Fruit fly (Drosophila melanogaster) whole organism, embryonic: ENCODE measurements around the gene THG.
A peak's percentile ranks its signal among the peaks of the same experiment; 100 is the strongest.

Source experiments
- CG10209 ChIP-seq: fragments of 200-800 bp; sonication (Bioruptor generic); optimal IDR thresholded peaks from 3 replicates; lab custom pipeline; 2017; ENCODE audit warnings: missing biosample characterization, mild to moderate bottlenecking, missing genetic modification characterization, missing genetic modification reagents
- CG11504 ChIP-seq: fragments of 200-800 bp; sonication (Bioruptor generic); optimal IDR thresholded peaks from 3 replicates; lab custom pipeline; 2019; ENCODE audit warnings: missing biosample characterization, mild to moderate bottlenecking, missing genetic modification characterization, moderate library complexity
- CG15073 ChIP-seq: fragments of 200-800 bp; sonication (Bioruptor generic); optimal IDR thresholded peaks from 2 replicates; lab custom pipeline; 2016; ENCODE audit warnings: missing biosample characterization, missing genetic modification characterization
- CG17186 ChIP-seq: fragments of 200-800 bp; sonication (Bioruptor generic); optimal IDR thresholded peaks from 3 replicates; lab custom pipeline; 2017; ENCODE audit warnings: missing biosample characterization, missing genetic modification reagents, missing genetic modification characterization
- CG17385 ChIP-seq: fragments of 200-800 bp; sonication (Bioruptor generic); optimal IDR thresholded peaks from 3 replicates; lab custom pipeline; 2018; ENCODE audit warnings: missing biosample characterization, mild to moderate bottlenecking, missing genetic modification characterization
- CG17568 ChIP-seq: fragments of 200-800 bp; sonication (Bioruptor generic); optimal IDR thresholded peaks from 2 replicates; lab custom pipeline; 2018; ENCODE audit warnings: missing biosample characterization, mild to moderate bottlenecking, missing genetic modification characterization, moderate library complexity
- CG3281 ChIP-seq: fragments of 200-800 bp; sonication (Bioruptor generic); optimal IDR thresholded peaks from 3 replicates; lab custom pipeline; 2017; ENCODE audit warnings: missing biosample characterization, mild to moderate bottlenecking, missing genetic modification characterization
- CG3407 ChIP-seq: fragments of 200-800 bp; sonication (Bioruptor generic); optimal IDR thresholded peaks from 2 replicates; lab custom pipeline; 2018; ENCODE audit warnings: missing biosample characterization, mild to moderate bottlenecking, missing genetic modification characterization
- CG4328 ChIP-seq: fragments of 200-800 bp; sonication (Bioruptor generic); optimal IDR thresholded peaks from 3 replicates; lab custom pipeline; 2017; ENCODE audit warnings: missing biosample characterization, missing genetic modification reagents, missing genetic modification characterization
- CG4820 ChIP-seq: fragments of 200-800 bp; sonication (Bioruptor generic); optimal IDR thresholded peaks from 3 replicates; lab custom pipeline; 2016; ENCODE audit warnings: missing biosample characterization, missing genetic modification characterization
- CG6654 ChIP-seq: fragments of 200-800 bp; sonication (Bioruptor generic); optimal IDR thresholded peaks from 2 replicates; lab custom pipeline; 2017; ENCODE audit warnings: missing biosample characterization, mild to moderate bottlenecking, missing genetic modification characterization
- CG9215 ChIP-seq: fragments of 200-800 bp; sonication (Bioruptor generic); IDR thresholded peaks from 2 replicates; pipeline ENCODE4 v1.3.6; 2022; ENCODE audit warnings: missing biosample characterization, missing genetic modification characterization
- Deaf1 ChIP-seq: fragments of 200-800 bp; optimal IDR thresholded peaks from 3 replicates; lab custom pipeline; 2019; ENCODE audit warnings: missing biosample characterization, mild to moderate bottlenecking, missing genetic modification characterization, moderate library complexity
- Dip2 ChIP-seq: fragments of 200-800 bp; sonication (Bioruptor generic); IDR thresholded peaks from 2 replicates; pipeline ENCODE4 v1.3.6; 2022; ENCODE audit warnings: missing biosample characterization, missing genetic modification characterization
- Dref ChIP-seq: fragments of 200-800 bp; sonication (Bioruptor generic); IDR thresholded peaks from 2 replicates; pipeline ENCODE4 v1.3.6; 2022; ENCODE audit warnings: missing biosample characterization, missing genetic modification characterization
- Gsc ChIP-seq: fragments of 200-800 bp; sonication (Bioruptor generic); IDR thresholded peaks from 2 replicates; pipeline ENCODE4 v1.3.6; 2022; ENCODE audit warnings: missing biosample characterization, missing genetic modification characterization
- HHEX ChIP-seq: fragments of 200-800 bp; sonication (Bioruptor generic); optimal IDR thresholded peaks from 3 replicates; lab custom pipeline; 2017; ENCODE audit warnings: missing biosample characterization, mild to moderate bottlenecking, missing genetic modification characterization, missing genetic modification reagents
- Hey ChIP-seq: fragments of 200-800 bp; sonication (Bioruptor generic); optimal IDR thresholded peaks from 3 replicates; lab custom pipeline; 2018; ENCODE audit warnings: missing biosample characterization, mild to moderate bottlenecking, missing genetic modification characterization
- Hr51 ChIP-seq, 2 experiments: fragments of 200-800 bp; sonication (Bioruptor generic); optimal IDR thresholded peaks; 2 replicates in 1 of 2; 3 replicates in 1 of 2; lab custom pipeline; 2016 to 2018; ENCODE audit warnings: missing biosample characterization in 2 of 2, missing genetic modification characterization in 2 of 2, mild to moderate bottlenecking in 1 of 2, moderate library complexity in 1 of 2
- Kr ChIP-seq: fragments of 200-800 bp; sonication (Bioruptor generic); optimal IDR thresholded peaks from 2 replicates; lab custom pipeline; 2017; ENCODE audit warnings: missing biosample characterization, mild to moderate bottlenecking, missing genetic modification characterization
- ap ChIP-seq: fragments of 200-800 bp; sonication (Bioruptor generic); IDR thresholded peaks from 2 replicates; pipeline ENCODE4 v1.3.6; 2022; ENCODE audit warnings: missing biosample characterization, missing genetic modification characterization
- ara ChIP-seq: fragments of 200-800 bp; sonication (Bioruptor generic); IDR thresholded peaks from 2 replicates; pipeline ENCODE4 v1.3.6; 2022; ENCODE audit warnings: missing biosample characterization, missing genetic modification characterization
- btn ChIP-seq: fragments of 200-800 bp; sonication (Bioruptor generic); optimal IDR thresholded peaks from 2 replicates; lab custom pipeline; 2016; ENCODE audit warnings: missing biosample characterization, missing genetic modification characterization
- ci ChIP-seq: fragments of 200-800 bp; sonication (Bioruptor generic); IDR thresholded peaks from 3 replicates; pipeline ENCODE4 v1.3.6; 2022; ENCODE audit warnings: missing biosample characterization, missing genetic modification characterization
- dan ChIP-seq: fragments of 200-800 bp; sonication (Bioruptor generic); IDR thresholded peaks from 2 replicates; pipeline ENCODE4 v1.3.6; 2022; ENCODE audit warnings: missing biosample characterization, missing genetic modification characterization
- dmrt99B ChIP-seq: fragments of 200-800 bp; sonication (Bioruptor generic); optimal IDR thresholded peaks from 2 replicates; lab custom pipeline; 2018; ENCODE audit warnings: missing biosample characterization, mild to moderate bottlenecking, missing genetic modification characterization, moderate library complexity
- emc ChIP-seq: fragments of 200-800 bp; sonication (Bioruptor generic); optimal IDR thresholded peaks from 2 replicates; lab custom pipeline; 2016; ENCODE audit warnings: missing biosample characterization, missing genetic modification characterization
- en ChIP-seq: fragments of 200-800 bp; sonication (Bioruptor generic); optimal IDR thresholded peaks from 2 replicates; lab custom pipeline; 2016; ENCODE audit warnings: missing biosample characterization, missing genetic modification characterization
- exex ChIP-seq: fragments of 200-800 bp; sonication (Bioruptor generic); optimal IDR thresholded peaks from 4 replicates; lab custom pipeline; 2018; ENCODE audit warnings: missing biosample characterization, mild to moderate bottlenecking, missing genetic modification characterization, moderate library complexity
- gcm ChIP-seq: fragments of 200-800 bp; sonication (Bioruptor generic); optimal IDR thresholded peaks from 2 replicates; lab custom pipeline; 2019; ENCODE audit warnings: missing biosample characterization, mild to moderate bottlenecking, missing genetic modification characterization, moderate library complexity
- gfzf ChIP-seq: fragments of 200-800 bp; sonication (Bioruptor generic); optimal IDR thresholded peaks from 2 replicates; lab custom pipeline; 2016; ENCODE audit warnings: missing biosample characterization, mild to moderate bottlenecking, missing genetic modification characterization, moderate library complexity
- gsb-n ChIP-seq: fragments of 200-800 bp; sonication (Bioruptor generic); optimal IDR thresholded peaks from 3 replicates; lab custom pipeline; 2018; ENCODE audit warnings: missing biosample characterization, mild to moderate bottlenecking, missing genetic modification characterization
- ham ChIP-seq: fragments of 200-800 bp; sonication (Bioruptor generic); IDR thresholded peaks from 2 replicates; pipeline ENCODE4 v1.3.6; 2022; ENCODE audit warnings: missing biosample characterization, missing genetic modification characterization
- hb ChIP-seq: fragments of 200-800 bp; sonication (Bioruptor generic); IDR thresholded peaks from 3 replicates; pipeline ENCODE4 v1.3.6; 2022; ENCODE audit warnings: missing biosample characterization, missing genetic modification characterization; ENCODE audit not compliant: partially characterized antibody
- ken ChIP-seq: fragments of 200-800 bp; sonication (Bioruptor generic); IDR thresholded peaks from 3 replicates; pipeline ENCODE4 v1.3.6; 2022; ENCODE audit warnings: missing biosample characterization, missing genetic modification characterization
- luna ChIP-seq: fragments of 200-800 bp; sonication (Bioruptor generic); optimal IDR thresholded peaks from 2 replicates; lab custom pipeline; 2016; ENCODE audit warnings: missing biosample characterization, missing genetic modification characterization
- mirr ChIP-seq: fragments of 200-800 bp; sonication (Bioruptor generic); optimal IDR thresholded peaks from 3 replicates; lab custom pipeline; 2018; ENCODE audit warnings: missing biosample characterization, mild to moderate bottlenecking, missing genetic modification characterization
- mld ChIP-seq: fragments of 200-800 bp; sonication (Bioruptor generic); IDR thresholded peaks from 3 replicates; pipeline ENCODE4 v1.3.6; 2022; ENCODE audit warnings: missing biosample characterization, missing genetic modification characterization; ENCODE audit not compliant: partially characterized antibody
- nerfin-1 ChIP-seq: fragments of 200-800 bp; sonication (Bioruptor generic); optimal IDR thresholded peaks from 3 replicates; lab custom pipeline; 2019; ENCODE audit warnings: missing biosample characterization, mild to moderate bottlenecking, missing genetic modification characterization, moderate library complexity
- oc ChIP-seq: fragments of 200-800 bp; sonication (Bioruptor generic); optimal IDR thresholded peaks from 2 replicates; lab custom pipeline; 2018; ENCODE audit warnings: missing biosample characterization, mild to moderate bottlenecking, missing genetic modification characterization, moderate library complexity
- pan ChIP-seq, 4 experiments: fragments of >200 bp in 3 of 4; fragments of 200-800 bp in 1 of 4; sonication (Bioruptor generic) in 1 of 4; optimal IDR thresholded peaks in 3 of 4; IDR thresholded peaks in 1 of 4; 2 replicates each; pipeline versions ENCODE4 v1.3.6 to Lab custom; 2017 to 2022; ENCODE audit warnings: missing biosample characterization in 2 of 4, missing genetic modification characterization in 2 of 4, mixed read lengths in 1 of 4
- pho ChIP-seq: fragments of 200-800 bp; sonication (Bioruptor generic); optimal IDR thresholded peaks from 2 replicates; lab custom pipeline; 2016; ENCODE audit warnings: missing biosample characterization, missing genetic modification characterization
- pum ChIP-seq: fragments of 200-800 bp; sonication (Bioruptor generic); optimal IDR thresholded peaks from 2 replicates; lab custom pipeline; 2016; ENCODE audit warnings: missing biosample characterization, missing genetic modification characterization
- sqz ChIP-seq: fragments of 200-800 bp; sonication (Bioruptor generic); optimal IDR thresholded peaks from 3 replicates; lab custom pipeline; 2018; ENCODE audit warnings: missing biosample characterization, mild to moderate bottlenecking, missing genetic modification characterization
- tna ChIP-seq: fragments of 200-800 bp; sonication (Bioruptor generic); IDR thresholded peaks from 2 replicates; pipeline ENCODE4 v1.3.6; 2022; ENCODE audit warnings: missing biosample characterization, missing genetic modification characterization; ENCODE audit not compliant: partially characterized antibody
- tx ChIP-seq: fragments of 200-800 bp; sonication (Bioruptor generic); optimal IDR thresholded peaks from 2 replicates; lab custom pipeline; 2016; ENCODE audit warnings: missing biosample characterization, missing genetic modification characterization
- wdn ChIP-seq: fragments of 200-800 bp; sonication (Bioruptor generic); IDR thresholded peaks from 2 replicates; pipeline ENCODE4 v1.3.6; 2022; ENCODE audit warnings: missing biosample characterization, missing genetic modification characterization
- wek ChIP-seq: fragments of 200-800 bp; sonication (Bioruptor generic); optimal IDR thresholded peaks from 3 replicates; lab custom pipeline; 2018; ENCODE audit warnings: missing biosample characterization, mild to moderate bottlenecking, missing genetic modification characterization, moderate library complexity

THG gene

DNA sequence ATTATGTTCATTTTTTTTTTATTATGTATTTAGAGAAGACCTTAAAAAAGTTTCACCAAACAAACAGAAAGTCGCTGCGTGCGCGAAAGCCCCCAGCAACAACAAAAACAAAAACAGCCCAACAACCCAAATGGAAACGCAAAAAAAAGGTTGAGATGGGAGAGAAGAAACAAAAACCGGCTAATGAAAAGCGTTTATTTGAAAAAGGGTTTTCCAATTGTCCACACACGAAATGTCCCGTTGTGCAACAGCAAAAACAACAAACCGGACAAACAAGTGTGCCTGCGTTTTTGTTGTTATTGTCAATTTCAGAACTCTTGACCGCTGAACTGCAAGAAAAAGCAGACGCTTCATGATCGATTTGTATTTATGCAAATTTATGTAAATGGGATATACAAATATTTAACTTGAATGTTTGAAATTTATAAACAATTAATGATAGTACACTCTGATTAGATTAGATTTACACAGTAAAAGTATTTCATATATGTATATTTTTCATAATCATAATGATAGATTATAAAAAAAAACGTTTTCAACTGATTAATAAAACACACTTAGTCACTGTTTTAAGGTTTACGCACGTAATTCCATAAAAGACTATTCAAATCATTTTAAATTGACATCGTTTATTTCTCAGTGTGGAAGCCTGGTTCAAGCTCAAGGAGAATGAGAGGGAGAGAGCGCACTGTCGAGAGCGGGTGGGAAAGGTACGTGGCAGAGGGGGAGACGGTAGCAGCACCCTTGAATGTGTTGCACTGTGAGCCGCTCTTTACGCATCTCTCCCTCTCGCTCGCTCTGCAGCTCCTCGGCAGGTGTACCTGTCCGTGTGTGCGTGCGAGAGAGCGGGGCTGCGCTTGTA is 47.1 kb upstream of the THG start (continued):
- TF ChIP-seq dan, result no peak
- TF ChIP-seq luna, result no peak
- TF ChIP-seq CG6654, result peak; percentile 44
- no peak for TF ChIP-seq gfzf (GFP tag; lab: Kevin White, UChicago)
- peak; percentile 85 for TF ChIP-seq CG11504 (tag; lab: Kevin White, UChicago)
- TF ChIP-seq emc (GFP tag; lab: Kevin White, UChicago), result no peak
- peak; percentile 3 for TF ChIP-seq tx (GFP tag; lab: Kevin White, UChicago)
- peak; percentile 69 for TF ChIP-seq ap
- TF ChIP-seq gsb-n (tag; lab: Kevin White, UChicago), result peak; percentile 78
- peak; percentile 74 for TF ChIP-seq CG4820
- peak; percentile 69 for TF ChIP-seq CG10209 (GFP tag; lab: Kevin White, UChicago)
- TF ChIP-seq Deaf1 (tag; lab: Kevin White, UChicago), result no peak
- TF ChIP-seq CG17568 (GFP tag; lab: Kevin White, UChicago), result peak; percentile 25
- TF ChIP-seq HHEX (GFP tag; lab: Kevin White, UChicago), result peak; percentile 76
- TF ChIP-seq ham, result no peak
- TF ChIP-seq btn, result no peak
- TF ChIP-seq ara (GFP tag; lab: Robert Waterston, UW), result peak; percentile 67
- TF ChIP-seq dmrt99B (tag; lab: Kevin White, UChicago), result peak; percentile 86
- no peak for TF ChIP-seq Gsc
- TF ChIP-seq sqz (GFP tag; lab: Kevin White, UChicago), result peak; percentile 55
- TF ChIP-seq Dip2, result no peak
- no peak for TF ChIP-seq Hey (tag; lab: Kevin White, UChicago)
- TF ChIP-seq ci, result peak; percentile 83
- peak; percentile 64 for TF ChIP-seq CG3407 (GFP tag; lab: Kevin White, UChicago)
- TF ChIP-seq CG9215 (GFP tag; lab: Robert Waterston, UW), result no peak
- no peak for TF ChIP-seq Kr (GFP tag; lab: Kevin White, UChicago)
- TF ChIP-seq ken, result peak; percentile 72; the same call in 1 of the 3 replicates
- TF ChIP-seq CG3281 (GFP tag; lab: Kevin White, UChicago), result peak; percentile 56
- no peak for TF ChIP-seq hb (GFP tag; lab: Robert Waterston, UW)
- TF ChIP-seq Hr51 (GFP tag; optimal IDR thresholded peaks at IDR 0.05; lab: Kevin White, UChicago), result peak; percentile 46 to 84
- no peak for TF ChIP-seq pan (optimal IDR thresholded peaks at IDR 0.05; lab: Kevin White, UChicago)
- TF ChIP-seq pan (GFP tag; optimal IDR thresholded peaks at IDR 0.05 in 1 of 2, IDR thresholded peaks at IDR 0.05 in 1 of 2), result peak in 1 of 2 experiments; percentile 78
- TF ChIP-seq en (GFP tag; lab: Kevin White, UChicago), result no peak
- no peak for TF ChIP-seq CG17186 (GFP tag; lab: Kevin White, UChicago)
- no peak for TF ChIP-seq mirr (GFP tag; lab: Kevin White, UChicago)
- peak; percentile 74 for TF ChIP-seq gcm
- TF ChIP-seq CG4328 (GFP tag; lab: Kevin White, UChicago), result peak; percentile 55
- no peak for TF ChIP-seq tna
- TF ChIP-seq pum (GFP tag; lab: Kevin White, UChicago), result peak; percentile 34
- no peak for TF ChIP-seq Dref (GFP tag; lab: Robert Waterston, UW)
- TF ChIP-seq CG17385, result peak; percentile 68
- 0 out of 3 replicates have a peak, but pooled peaks have one; percentile 7 for TF ChIP-seq mld (GFP tag; lab: Robert Waterston, UW)
- no peak for TF ChIP-seq CG15073 (GFP tag; lab: Kevin White, UChicago)
- TF ChIP-seq wek (GFP tag; lab: Kevin White, UChicago), result no peak
- peak; percentile 78 for TF ChIP-seq nerfin-1 (tag; lab: Kevin White, UChicago)
- peak; percentile 19 for TF ChIP-seq exex (tag; lab: Kevin White, UChicago)
- no peak for TF ChIP-seq wdn (GFP tag; lab: Robert Waterston, UW)
- TF ChIP-seq oc (tag; lab: Kevin White, UChicago), result peak; percentile 63
- peak; percentile 25 for TF ChIP-seq pho
